Worm (Caenorhabditis elegans): ENCODE results near the gene C36C5.4.

The C36C5.4 gene

ce11 chrV:3163143-3163542 lies 3.2 kb upstream of the C36C5.4 start (continued):
- no peak for TF ChIP-seq hlh-12 (tag; optimal IDR thresholded peaks at IDR 0.05)
- peak; percentile 74 for TF ChIP-seq nhr-90 (tag; optimal IDR thresholded peaks at IDR 0.05)
- TF ChIP-seq unc-62 (GFP tag; optimal IDR thresholded peaks at IDR 0.05): no peak
- TF ChIP-seq unc-130 (GFP tag; optimal IDR thresholded peaks at IDR 0.05): no peak
- peak; percentile 59; the same call in 1 of the 2 replicates for TF ChIP-seq dox-1 (GFP tag; IDR thresholded peaks at IDR 0.05)
- no peak for TF ChIP-seq gei-17 (GFP tag; optimal IDR thresholded peaks at IDR 0.05)
- peak; percentile 62; the same call in 1 of the 2 replicates for TF ChIP-seq Y56A3A.18 (GFP tag; IDR thresholded peaks at IDR 0.05)
- peak; percentile 63 for TF ChIP-seq D2030.7 (GFP tag; IDR thresholded peaks at IDR 0.05)
- TF ChIP-seq F55B11.4 (tag; optimal IDR thresholded peaks at IDR 0.05; ENCODE audit: borderline replicate concordance, insufficient read depth): no peak
- no peak for TF ChIP-seq repo-1 (tag; optimal IDR thresholded peaks at IDR 0.05)
- no peak for TF ChIP-seq cebp-2 (GFP tag; IDR thresholded peaks at IDR 0.05)
- TF ChIP-seq cebp-1 (GFP tag; IDR thresholded peaks at IDR 0.05): no peak
- TF ChIP-seq cebp-1 (tag; optimal IDR thresholded peaks at IDR 0.05): no peak
- no peak for TF ChIP-seq attf-3 (GFP tag; conservative IDR thresholded peaks at IDR 0.05)
- 0 out of 2 replicates have a peak, but pooled peaks have one; percentile 23 for TF ChIP-seq egl-44 (GFP tag; IDR thresholded peaks at IDR 0.05)
- no peak for TF ChIP-seq F57A8.1 (GFP tag; optimal IDR thresholded peaks at IDR 0.05)
- peak; percentile 62; the same call in 1 of the 2 replicates for TF ChIP-seq nfyb-1 (GFP tag; IDR thresholded peaks at IDR 0.05)
- TF ChIP-seq ztf-26 (tag; optimal IDR thresholded peaks at IDR 0.05): no peak
- TF ChIP-seq egrh-3 (GFP tag; IDR thresholded peaks at IDR 0.05): no peak
- peak; percentile 5 for TF ChIP-seq xnd-1 (tag; optimal IDR thresholded peaks at IDR 0.05)
- TF ChIP-seq chd-7 (tag; optimal IDR thresholded peaks at IDR 0.05): peak; percentile 56
- TF ChIP-seq nhr-80 (tag; optimal IDR thresholded peaks at IDR 0.05): no peak
- no peak for TF ChIP-seq atf-7 (tag; optimal IDR thresholded peaks at IDR 0.05)
- no peak for TF ChIP-seq B0019.2 (GFP tag; conservative IDR thresholded peaks at IDR 0.05)
- TF ChIP-seq F33H1.4 (GFP tag; IDR thresholded peaks at IDR 0.05): peak; percentile 27; the same call in 1 of the 2 replicates
- peak; percentile 49; the same call in 1 of the 2 replicates for TF ChIP-seq hsf-1 (GFP tag; IDR thresholded peaks at IDR 0.05)
- TF ChIP-seq tbp1 (GFP tag; optimal IDR thresholded peaks at IDR 0.05): peak; percentile 82
- TF ChIP-seq Y53F4B.3 (GFP tag; IDR thresholded peaks at IDR 0.05): no peak
- no peak for TF ChIP-seq K11D2.4 (GFP tag; IDR thresholded peaks at IDR 0.05)
- TF ChIP-seq B0336.3 (GFP tag; IDR thresholded peaks at IDR 0.05): no peak
- TF ChIP-seq die-1 (tag; optimal IDR thresholded peaks at IDR 0.05): peak; percentile 73
- peak; percentile 79 for TF ChIP-seq him-1 (tag; optimal IDR thresholded peaks at IDR 0.05)
- 0 out of 2 replicates have a peak, but pooled peaks have one; percentile 6 for TF ChIP-seq hmg-20 (GFP tag; IDR thresholded peaks at IDR 0.05)
- TF ChIP-seq pbrm-1 (GFP tag; IDR thresholded peaks at IDR 0.05): 0 out of 2 replicates have a peak, but pooled peaks have one; percentile 41
- no peak for TF ChIP-seq nfya-2 (GFP tag; IDR thresholded peaks at IDR 0.05)
- no peak for TF ChIP-seq nhr-27 (tag; optimal IDR thresholded peaks at IDR 0.05)
- TF ChIP-seq ceh-100 (GFP tag; IDR thresholded peaks at IDR 0.05): no peak
- no peak for TF ChIP-seq mel-28 (tag; optimal IDR thresholded peaks at IDR 0.05; ENCODE audit: borderline replicate concordance)
- peak; percentile 69 for TF ChIP-seq snpc-4 (GFP tag; optimal IDR thresholded peaks at IDR 0.05)
- peak in 1 of 4 experiments; percentile 59 for TF ChIP-seq snpc-4 (tag; optimal IDR thresholded peaks at IDR 0.05)
- no peak for TF ChIP-seq F37B4.10 (GFP tag; IDR thresholded peaks at IDR 0.05)
- TF ChIP-seq bed-2 (GFP tag; IDR thresholded peaks at IDR 0.05): no peak
- no peak for TF ChIP-seq F49E8.2 (tag; optimal IDR thresholded peaks at IDR 0.05; ENCODE audit: insufficient read depth)
- TF ChIP-seq ccch-3 (GFP tag; optimal IDR thresholded peaks at IDR 0.05): no peak
- no peak for TF ChIP-seq fkh-3 (tag; optimal IDR thresholded peaks at IDR 0.05)
- TF ChIP-seq mes-4 (tag; optimal IDR thresholded peaks at IDR 0.05): peak; percentile 28
- TF ChIP-seq mcd-1 (GFP tag; IDR thresholded peaks at IDR 0.05): 0 out of 2 replicates have a peak, but pooled peaks have one; percentile 21
- no peak for TF ChIP-seq F10E7.11 (tag; optimal IDR thresholded peaks at IDR 0.05)
- peak; percentile 71 for TF ChIP-seq rpc-1 (optimal IDR thresholded peaks at IDR 0.05)
- TF ChIP-seq rpc-1 (tag; optimal IDR thresholded peaks at IDR 0.05): peak; percentile 95

All from whole organism, young adult.